Fruit fly (Drosophila melanogaster): ENCODE data around the gene CG14854.

The CG14854 gene

DNA sequence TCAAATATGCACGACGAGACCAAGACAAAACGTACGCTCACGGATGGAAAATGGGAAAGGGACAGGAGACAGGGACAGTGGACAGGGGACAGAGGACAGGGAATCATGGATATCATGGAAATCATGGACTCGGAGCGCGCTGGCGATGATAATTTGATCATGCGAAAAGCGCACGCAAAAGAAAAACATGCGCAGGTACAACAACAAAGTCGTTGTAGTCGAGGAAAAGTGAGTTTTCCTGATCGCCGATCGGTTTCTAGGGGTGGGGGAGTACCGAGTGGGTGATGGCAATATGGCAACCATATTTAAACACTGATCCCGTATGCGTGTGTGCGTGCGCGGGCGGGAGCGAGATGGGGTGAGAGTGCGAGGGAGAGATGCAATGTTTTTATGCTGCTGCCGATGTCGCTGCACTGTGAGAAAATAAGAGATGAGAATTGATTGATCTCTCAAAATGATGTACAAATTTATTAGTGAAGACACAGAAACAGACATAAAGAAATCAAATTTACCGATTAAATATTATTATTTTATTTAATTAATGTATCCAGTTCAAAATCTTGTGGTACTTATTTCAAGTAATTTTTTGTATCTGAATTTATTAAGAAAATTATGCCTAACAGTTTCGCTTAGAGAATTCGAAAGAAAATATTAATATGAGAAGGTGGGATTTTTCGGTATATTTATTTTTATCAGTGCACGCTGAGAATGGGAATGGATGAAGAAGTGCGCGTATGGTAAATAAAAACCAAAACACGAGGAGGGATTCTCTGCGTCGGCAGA is 31.1 kb upstream of the CG14854 start (continued):
- TF ChIP-seq Met (GFP tag; optimal IDR thresholded peaks at IDR 0.05): peak; percentile 31
- peak; percentile 46 for TF ChIP-seq Hr4 (GFP tag; optimal IDR thresholded peaks at IDR 0.05)
- TF ChIP-seq CG31627 (GFP tag; optimal IDR thresholded peaks at IDR 0.05): no peak
- peak; percentile 20 for TF ChIP-seq esn (GFP tag; optimal IDR thresholded peaks at IDR 0.05)
- peak; percentile 47 for TF ChIP-seq CG4318 (GFP tag; optimal IDR thresholded peaks at IDR 0.05)
- peak; percentile 63 for TF ChIP-seq CG34406 (GFP tag; optimal IDR thresholded peaks at IDR 0.05)
- TF ChIP-seq Smox (GFP tag; optimal IDR thresholded peaks at IDR 0.05): peak; percentile 11
- peak; percentile 73 for TF ChIP-seq CG32006 (GFP tag; optimal IDR thresholded peaks at IDR 0.05)
- peak; percentile 62 for TF ChIP-seq CG10669 (GFP tag; optimal IDR thresholded peaks at IDR 0.05)
- peak; percentile 70 for TF ChIP-seq CG15336 (GFP tag; IDR thresholded peaks at IDR 0.05)
- peak; percentile 47 for TF ChIP-seq Lpt (GFP tag; optimal IDR thresholded peaks at IDR 0.05)
- TF ChIP-seq CG7368 (GFP tag; optimal IDR thresholded peaks at IDR 0.05): no peak
- TF ChIP-seq Ets21C (GFP tag; optimal IDR thresholded peaks at IDR 0.05): no peak
- peak; percentile 44 for TF ChIP-seq CG6276 (GFP tag; optimal IDR thresholded peaks at IDR 0.05)
- TF ChIP-seq CG11762 (GFP tag; optimal IDR thresholded peaks at IDR 0.05; ENCODE audit: insufficient read depth): peak; percentile 20

DNA sequence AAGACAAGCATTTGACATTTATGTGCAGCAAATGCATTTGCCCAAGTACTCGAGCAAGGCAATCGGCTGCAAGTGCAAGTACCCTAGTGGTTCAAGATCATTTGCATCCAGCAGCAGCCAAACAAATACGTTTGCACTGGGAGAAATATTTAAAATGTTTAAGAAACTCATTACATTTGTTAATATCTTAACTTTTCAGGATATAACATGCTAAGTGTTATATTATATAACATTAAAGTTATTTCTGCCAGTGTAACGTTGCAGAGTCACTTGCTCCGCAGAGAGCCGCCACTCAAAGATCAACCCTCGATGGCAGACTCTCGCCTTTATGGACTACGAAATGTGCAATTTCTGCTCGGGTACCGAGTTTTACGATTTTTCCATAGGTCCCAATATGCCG is 29.6 kb upstream of the CG14854 start:
- TF ChIP-seq CG32006 (GFP tag; optimal IDR thresholded peaks at IDR 0.05) (peak; percentile 32), salr (GFP tag; optimal IDR thresholded peaks at IDR 0.05) (no peak), achi (GFP tag; optimal IDR thresholded peaks at IDR 0.05) (peak; percentile 1), Blimp-1 (GFP tag; optimal IDR thresholded peaks at IDR 0.05) (no peak), OdsH (GFP tag; optimal IDR thresholded peaks at IDR 0.05) (no peak), CG6854 (GFP tag; optimal IDR thresholded peaks at IDR 0.05) (no peak), Eip75B (GFP tag; optimal IDR thresholded peaks at IDR 0.05) (no peak), Ets21C (GFP tag; optimal IDR thresholded peaks at IDR 0.05) (no peak), svp (GFP tag) (peak; percentile 25), CG8319 (GFP tag; optimal IDR thresholded peaks at IDR 0.05) (no peak), CG8632 (GFP tag; optimal IDR thresholded peaks at IDR 0.05) (no peak), CG10631 (GFP tag; optimal IDR thresholded peaks at IDR 0.05) (no peak), Met (GFP tag; optimal IDR thresholded peaks at IDR 0.05) (no peak), Hr4 (GFP tag; optimal IDR thresholded peaks at IDR 0.05) (no peak), Sox15 (GFP tag; optimal IDR thresholded peaks at IDR 0.05) (no peak), CG10669 (GFP tag; optimal IDR thresholded peaks at IDR 0.05) (peak; percentile 29), cyc (GFP tag; optimal IDR thresholded peaks at IDR 0.05) (no peak), CG3919 (GFP tag; optimal IDR thresholded peaks at IDR 0.05) (peak; percentile 2), fkh (GFP tag; optimal IDR thresholded peaks at IDR 0.05) (no peak), CG11762 (GFP tag; optimal IDR thresholded peaks at IDR 0.05; ENCODE audit: insufficient read depth) (no peak), vri (GFP tag; optimal IDR thresholded peaks at IDR 0.05) (no peak), CG11294 (GFP tag; IDR thresholded peaks at IDR 0.05) (no peak), esn (GFP tag; optimal IDR thresholded peaks at IDR 0.05) (no peak), CG16779 (tag; optimal IDR thresholded peaks at IDR 0.05) (no peak), CG6808 (GFP tag; optimal IDR thresholded peaks at IDR 0.05) (peak; percentile 5), lz (GFP tag; optimal IDR thresholded peaks at IDR 0.05) (no peak), ss (GFP tag; optimal IDR thresholded peaks at IDR 0.05) (peak in 1 of 2 experiments; percentile 20), CG31627 (GFP tag; optimal IDR thresholded peaks at IDR 0.05) (no peak), Gug (GFP tag; IDR thresholded peaks at IDR 0.05) (peak; percentile 25; the same call in 1 of the 2 replicates), fd59A (GFP tag; optimal IDR thresholded peaks at IDR 0.05) (no peak), Smox (GFP tag; optimal IDR thresholded peaks at IDR 0.05) (no peak), Ets96B (tag; optimal IDR thresholded peaks at IDR 0.05) (no peak), CG11902 (GFP tag; optimal IDR thresholded peaks at IDR 0.05) (no peak), CG7368 (GFP tag; optimal IDR thresholded peaks at IDR 0.05) (no peak), CG1621 (tag; optimal IDR thresholded peaks at IDR 0.05) (no peak), Eip78C (GFP tag) (peak; percentile 74), acj6 (GFP tag; optimal IDR thresholded peaks at IDR 0.05) (peak; percentile 9), CG15336 (GFP tag; IDR thresholded peaks at IDR 0.05) (0 out of 2 replicates have a peak, but pooled peaks have one; percentile 33), CG6276 (GFP tag; optimal IDR thresholded peaks at IDR 0.05) (no peak), Sox14 (GFP tag; optimal IDR thresholded peaks at IDR 0.05) (no peak), dsx (GFP tag; optimal IDR thresholded peaks at IDR 0.05; ENCODE audit: poor library complexity, severe bottlenecking) (peak; percentile 44), CG8119 (GFP tag; IDR thresholded peaks at IDR 0.05) (no peak; the same call in 2 of the 3 replicates), CG34406 (GFP tag; optimal IDR thresholded peaks at IDR 0.05) (no peak), CG9139 (GFP tag; optimal IDR thresholded peaks at IDR 0.05) (no peak)

Measured in whole organism, prepupa.